Worm (Caenorhabditis elegans): ENCODE data around the gene F31B12.4.
A peak's percentile ranks its signal among the peaks of the same experiment; 100 is the strongest.

Gene F31B12.4

ce11 chrX:10804441-10804840 is at the start of gene F31B12.4:
Gene F31B12.4 (plus strand): TSS chrX:10804741.
- TF ChIP-seq B0019.2 (GFP tag; conservative IDR thresholded peaks at IDR 0.05) (no peak), mel-28 (tag; optimal IDR thresholded peaks at IDR 0.05; ENCODE audit: borderline replicate concordance) (no peak), dox-1 (GFP tag; IDR thresholded peaks at IDR 0.05) (no peak), somi-1 (GFP tag; optimal IDR thresholded peaks at IDR 0.05) (no peak), bed-1 (GFP tag; IDR thresholded peaks at IDR 0.05) (no peak), B0035.1 (tag; optimal IDR thresholded peaks at IDR 0.05) (no peak), aptf-3 (GFP tag; IDR thresholded peaks at IDR 0.05) (no peak), rpc-1 (optimal IDR thresholded peaks at IDR 0.05) (no peak), rpc-1 (tag; optimal IDR thresholded peaks at IDR 0.05) (no peak), snpc-3.4 (tag; optimal IDR thresholded peaks at IDR 0.05) (no peak), tbx-9 (tag; optimal IDR thresholded peaks at IDR 0.05; ENCODE audit: borderline replicate concordance) (no peak), nhr-120 (GFP tag; IDR thresholded peaks at IDR 0.05) (no peak), ztf-22 (GFP tag; optimal IDR thresholded peaks at IDR 0.05) (no peak), attf-3 (GFP tag; conservative IDR thresholded peaks at IDR 0.05) (no peak), pbrm-1 (GFP tag; IDR thresholded peaks at IDR 0.05) (no peak), athp-1 (tag; optimal IDR thresholded peaks at IDR 0.05) (no peak), sptf-2 (GFP tag; optimal IDR thresholded peaks at IDR 0.05) (no peak), nhr-179 (tag; optimal IDR thresholded peaks at IDR 0.05) (no peak)

- peak; percentile 6 for TF ChIP-seq nhr-80 (tag; optimal IDR thresholded peaks at IDR 0.05)
- no peak for TF ChIP-seq rec-8 (tag; optimal IDR thresholded peaks at IDR 0.05)
- no peak for TF ChIP-seq hmg-1.2 (GFP tag; IDR thresholded peaks at IDR 0.05)
- no peak for TF ChIP-seq dpff-1 (tag; optimal IDR thresholded peaks at IDR 0.05)
- TF ChIP-seq ZK185.1 (tag; optimal IDR thresholded peaks at IDR 0.05; ENCODE audit: poor library complexity, severe bottlenecking), result peak; percentile 36
- TF ChIP-seq Y79H2A.3 (GFP tag; conservative IDR thresholded peaks at IDR 0.05), result no peak
- 0 out of 2 replicates have a peak, but pooled peaks have one; percentile 37 for TF ChIP-seq K11D2.4 (GFP tag; IDR thresholded peaks at IDR 0.05)
- TF ChIP-seq tbp1 (GFP tag; optimal IDR thresholded peaks at IDR 0.05), result no peak
- no peak for TF ChIP-seq attf-6 (GFP tag; IDR thresholded peaks at IDR 0.05)
- no peak for TF ChIP-seq dpl-1 (GFP tag; optimal IDR thresholded peaks at IDR 0.05)
- peak; percentile 89 for TF ChIP-seq gei-17 (GFP tag; optimal IDR thresholded peaks at IDR 0.05)
- peak; percentile 23 for TF ChIP-seq ztf-26 (tag; optimal IDR thresholded peaks at IDR 0.05)
- TF ChIP-seq Y56A3A.18 (GFP tag; IDR thresholded peaks at IDR 0.05), result no peak
Measured at ce11 chrX:10756185-10756584, 48.4 kb upstream of the F31B12.4 start.

- TF ChIP-seq egl-18 (GFP tag; IDR thresholded peaks at IDR 0.05), result no peak
- TF ChIP-seq F55B11.4 (tag; optimal IDR thresholded peaks at IDR 0.05; ENCODE audit: borderline replicate concordance, insufficient read depth), result no peak
- no peak for TF ChIP-seq hsf-1 (GFP tag; IDR thresholded peaks at IDR 0.05)
- no peak for TF ChIP-seq F23B12.7 (tag; optimal IDR thresholded peaks at IDR 0.05; ENCODE audit: insufficient read depth)
- TF ChIP-seq F49E8.2 (tag; optimal IDR thresholded peaks at IDR 0.05; ENCODE audit: insufficient read depth), result no peak
- TF ChIP-seq chd-7 (tag; optimal IDR thresholded peaks at IDR 0.05), result no peak
- TF ChIP-seq ztf-26 (tag; optimal IDR thresholded peaks at IDR 0.05), result no peak
- no peak for TF ChIP-seq fkh-3 (tag; optimal IDR thresholded peaks at IDR 0.05)
- TF ChIP-seq F22D6.2 (tag; optimal IDR thresholded peaks at IDR 0.05), result no peak
- no peak for TF ChIP-seq nhr-27 (tag; optimal IDR thresholded peaks at IDR 0.05)
- TF ChIP-seq lsy-27 (tag; optimal IDR thresholded peaks at IDR 0.05; ENCODE audit: borderline replicate concordance, insufficient read depth), result no peak
- TF ChIP-seq T26A5.8 (tag; optimal IDR thresholded peaks at IDR 0.05), result no peak
- TF ChIP-seq madf-8 (GFP tag; conservative IDR thresholded peaks at IDR 0.05), result no peak
- TF ChIP-seq hlh-12 (tag; optimal IDR thresholded peaks at IDR 0.05), result no peak
- no peak for TF ChIP-seq snpc-1.3 (tag; optimal IDR thresholded peaks at IDR 0.05; ENCODE audit: insufficient read depth)
- no peak for TF ChIP-seq B0019.2 (GFP tag; conservative IDR thresholded peaks at IDR 0.05)
- no peak for TF ChIP-seq aptf-3 (GFP tag; IDR thresholded peaks at IDR 0.05)
- TF ChIP-seq rec-8 (tag; optimal IDR thresholded peaks at IDR 0.05), result no peak
Measured at ce11 chrX:10757608-10758007, 46.9 kb upstream of the F31B12.4 start, which contains the start of gene R07A4.4. Gene R07A4.4 (minus strand): TSS chrX:10757708.
